Worm (Caenorhabditis elegans) whole organism, L4 larva: ENCODE data around the gene cisd-3.1.

Experiments
- F10B5.3 ChIP-seq: sonication (generic microtip); optimal IDR thresholded peaks from 2 replicates; lab custom pipeline; 2016; ENCODE audit warnings: mild to moderate bottlenecking, missing genetic modification characterization, missing compliant biosample characterization
- T20F7.1 ChIP-seq: fragments of 200-800 bp; sonication (Bioruptor generic); optimal IDR thresholded peaks from 2 replicates; lab custom pipeline; 2018; ENCODE audit warnings: mild to moderate bottlenecking, missing genetic modification characterization, missing compliant biosample characterization
- Y48G9A.11 ChIP-seq: fragments of 200-800 bp; sonication (Bioruptor generic); IDR thresholded peaks from 2 replicates; pipeline ENCODE4 v1.3.6; 2022; ENCODE audit warnings: missing genetic modification reagents, missing genetic modification characterization, missing compliant biosample characterization
- aha-1 ChIP-seq: fragments of 150-350 bp; peaks from one replicate; lab custom pipeline; 2014; ENCODE audit warnings: missing biosample characterization, missing genetic modification characterization
- ama-1 ChIP-seq: fragments of 150-350 bp; optimal IDR thresholded peaks from 2 replicates; lab custom pipeline; 2014; ENCODE audit warnings: inconsistent platforms, mixed read lengths
- ceh-28 ChIP-seq: fragments of 150-350 bp; optimal IDR thresholded peaks from 2 replicates; lab custom pipeline; 2014; ENCODE audit warnings: missing biosample characterization, missing genetic modification reagents, missing genetic modification characterization
- ceh-44 ChIP-seq: fragments of 200-800 bp; sonication (Bioruptor generic); IDR thresholded peaks from 2 replicates; pipeline ENCODE4 v1.3.6; 2022; ENCODE audit warnings: missing genetic modification reagents, missing genetic modification characterization, missing compliant biosample characterization
- ceh-82 ChIP-seq: sonication (generic microtip); optimal IDR thresholded peaks from 2 replicates; lab custom pipeline; 2017; ENCODE audit warnings: missing biosample characterization, missing genetic modification characterization
- daf-16 ChIP-seq, 3 experiments: sonication (generic microtip); optimal IDR thresholded peaks; 2 replicates each; lab custom pipeline; 2016 to 2017; ENCODE audit warnings: missing genetic modification characterization in 3 of 3, missing genetic modification reagents in 3 of 3, mild to moderate bottlenecking in 2 of 3, missing compliant biosample characterization in 2 of 3, missing biosample characterization in 1 of 3, moderate library complexity in 1 of 3
- dve-1 ChIP-seq: sonication (generic microtip); optimal IDR thresholded peaks from 2 replicates; lab custom pipeline; 2017; ENCODE audit warnings: antibody characterized with exemption, mild to moderate bottlenecking, missing genetic modification characterization, missing compliant biosample characterization; ENCODE audit not compliant: insufficient read depth
- hif-1 ChIP-seq, 2 experiments: sonication (generic microtip); optimal IDR thresholded peaks; 2 replicates each; lab custom pipeline; 2016 to 2017; ENCODE audit warnings: missing compliant biosample characterization in 2 of 2, missing genetic modification characterization in 2 of 2, missing genetic modification reagents in 2 of 2, missing genotype in 2 of 2, mild to moderate bottlenecking in 1 of 2
- hlh-30 ChIP-seq: sonication (generic microtip); optimal IDR thresholded peaks from 2 replicates; lab custom pipeline; 2017; ENCODE audit warnings: antibody characterized with exemption, mild to moderate bottlenecking, missing genetic modification characterization, missing compliant biosample characterization; ENCODE audit not compliant: insufficient read depth
- hmg-1.1 ChIP-seq: fragments of 200-800 bp; sonication (Bioruptor generic); IDR thresholded peaks from 2 replicates; pipeline ENCODE4 v1.3.6; 2022; ENCODE audit warnings: missing genetic modification reagents, missing genetic modification characterization, missing compliant biosample characterization
- lin-1 ChIP-seq: fragments of 200-800 bp; sonication (Bioruptor generic); IDR thresholded peaks from 2 replicates; pipeline ENCODE4 v1.3.6; 2022; ENCODE audit warnings: missing genetic modification reagents, missing genetic modification characterization, missing compliant biosample characterization
- lin-29 ChIP-seq: fragments of 200-800 bp; sonication (Bioruptor generic); IDR thresholded peaks from 2 replicates; pipeline ENCODE4 v1.3.6; 2022; ENCODE audit warnings: missing genetic modification reagents, missing genetic modification characterization, missing compliant biosample characterization
- lsy-2 ChIP-seq, 2 experiments: fragments of 150-350 bp in 1 of 2; sonication (generic microtip) in 1 of 2; optimal IDR thresholded peaks; 2 replicates each; lab custom pipeline; 2014 to 2017; ENCODE audit warnings: missing biosample characterization in 2 of 2, missing genetic modification characterization in 2 of 2
- madf-5 ChIP-seq, 2 experiments: fragments of 200-800 bp; sonication (Bioruptor generic); IDR thresholded peaks; 2 replicates each; pipeline ENCODE4 v1.3.6; 2022; ENCODE audit warnings: missing compliant biosample characterization in 2 of 2, missing genetic modification characterization in 2 of 2
- madf-9 ChIP-seq: fragments of 200-800 bp; sonication (Bioruptor generic); conservative IDR thresholded peaks from 2 replicates; pipeline ENCODE4 v1.3.6; 2022; ENCODE audit warnings: missing genetic modification reagents, missing genetic modification characterization, missing compliant biosample characterization
- mdl-1 ChIP-seq, 2 experiments: fragments of 150-350 bp in 1 of 2; sonication (generic microtip) in 1 of 2; optimal IDR thresholded peaks; 2 replicates each; lab custom pipeline; 2014 to 2017; ENCODE audit warnings: missing biosample characterization in 2 of 2, missing genetic modification characterization in 2 of 2
- mdt-29 ChIP-seq: fragments of 200-800 bp; sonication (Bioruptor generic); IDR thresholded peaks from 2 replicates; pipeline ENCODE4 v1.3.6; 2022; ENCODE audit warnings: missing genetic modification reagents, missing genetic modification characterization, missing compliant biosample characterization
- mep-1 ChIP-seq: fragments of 150-350 bp; sonication (generic microtip); optimal IDR thresholded peaks from 3 replicates; lab custom pipeline; 2014; ENCODE audit warnings: missing biosample characterization, missing genetic modification characterization
- mes-2 ChIP-seq: sonication (generic microtip); optimal IDR thresholded peaks from 2 replicates; lab custom pipeline; 2016; ENCODE audit warnings: missing genotype, mild to moderate bottlenecking, missing genetic modification characterization, missing compliant biosample characterization; ENCODE audit not compliant: poor library complexity, severe bottlenecking
- mxl-2 ChIP-seq: fragments of 200-800 bp; sonication (Bioruptor generic); conservative IDR thresholded peaks from 2 replicates; pipeline ENCODE4 v1.3.6; 2022; ENCODE audit warnings: missing genetic modification reagents, missing genetic modification characterization, missing compliant biosample characterization
- mxl-3 ChIP-seq: fragments of 200-800 bp; sonication (Bioruptor generic); optimal IDR thresholded peaks from 2 replicates; lab custom pipeline; 2018; ENCODE audit warnings: mild to moderate bottlenecking, missing genetic modification characterization, missing compliant biosample characterization
- nhr-10 ChIP-seq: fragments of 150-350 bp; optimal IDR thresholded peaks from 2 replicates; lab custom pipeline; 2014; ENCODE audit warnings: missing biosample characterization, missing genetic modification characterization
- nhr-102 ChIP-seq: sonication (generic microtip); optimal IDR thresholded peaks from 2 replicates; lab custom pipeline; 2016; ENCODE audit warnings: mild to moderate bottlenecking, missing genetic modification characterization, moderate library complexity, missing compliant biosample characterization
- nhr-11 ChIP-seq: fragments of 150-350 bp; optimal IDR thresholded peaks from 2 replicates; lab custom pipeline; 2014; ENCODE audit warnings: missing biosample characterization, missing genetic modification characterization
- nhr-111 ChIP-seq: fragments of 200-800 bp; sonication (Bioruptor generic); optimal IDR thresholded peaks from 2 replicates; lab custom pipeline; 2018; ENCODE audit warnings: mild to moderate bottlenecking, missing genetic modification characterization, missing compliant biosample characterization
- nhr-28 ChIP-seq: fragments of 150-350 bp; optimal IDR thresholded peaks from 2 replicates; lab custom pipeline; 2014; ENCODE audit warnings: missing biosample characterization, missing genetic modification characterization
- nhr-41 ChIP-seq: fragments of 200-800 bp; sonication (Bioruptor generic); IDR thresholded peaks from 2 replicates; pipeline ENCODE4 v1.3.6; 2022; ENCODE audit warnings: missing genetic modification reagents, missing genetic modification characterization, missing compliant biosample characterization
- nhr-76 ChIP-seq: fragments of 150-350 bp; optimal IDR thresholded peaks from 2 replicates; lab custom pipeline; 2014; ENCODE audit warnings: missing biosample characterization, missing genetic modification characterization
- pha-4 ChIP-seq, 2 experiments: fragments of 150-350 bp in 1 of 2; fragments of 200-800 bp in 1 of 2; sonication (Bioruptor generic) in 1 of 2; IDR thresholded peaks in 1 of 2; optimal IDR thresholded peaks in 1 of 2; 2 replicates each; pipeline versions ENCODE4 v1.3.6 to Lab custom; 2014 to 2022; ENCODE audit warnings: missing genetic modification characterization in 2 of 2, missing genetic modification reagents in 2 of 2, missing biosample characterization in 1 of 2, missing compliant biosample characterization in 1 of 2
- php-3 ChIP-seq: fragments of 200-800 bp; sonication (Bioruptor generic); IDR thresholded peaks from 2 replicates; pipeline ENCODE4 v1.3.6; 2022; ENCODE audit warnings: missing genetic modification reagents, missing genetic modification characterization, missing compliant biosample characterization
- pqm-1 ChIP-seq: sonication (generic microtip); optimal IDR thresholded peaks from 2 replicates; lab custom pipeline; 2017; ENCODE audit warnings: missing biosample characterization, missing genetic modification characterization
- saeg-2 ChIP-seq: fragments of 200-800 bp; sonication (Bioruptor generic); IDR thresholded peaks from 2 replicates; pipeline ENCODE4 v1.3.6; 2022; ENCODE audit warnings: missing genetic modification reagents, missing genetic modification characterization, missing compliant biosample characterization
- sdz-12 ChIP-seq: fragments of 200-800 bp; sonication (Bioruptor generic); optimal IDR thresholded peaks from 2 replicates; lab custom pipeline; 2018; ENCODE audit warnings: mild to moderate bottlenecking, missing genetic modification characterization, missing compliant biosample characterization
- snpc-1.2 ChIP-seq: fragments of 200-800 bp; sonication (Bioruptor generic); IDR thresholded peaks from 2 replicates; pipeline ENCODE4 v1.3.6; 2022; ENCODE audit warnings: missing genetic modification reagents, missing genetic modification characterization, missing compliant biosample characterization
- unc-62 ChIP-seq, 3 experiments: fragments of 150-350 bp in 1 of 3; sonication (generic microtip); optimal IDR thresholded peaks in 2 of 3; peaks in 1 of 3; 1 replicate in 1 of 3; 2 replicates in 2 of 3; lab custom pipeline; 2014 to 2017; ENCODE audit warnings: missing biosample characterization in 3 of 3, missing genetic modification characterization in 3 of 3, missing genetic modification reagents in 3 of 3, missing genotype in 1 of 3
- zip-11 ChIP-seq: fragments of 200-800 bp; sonication (Bioruptor generic); IDR thresholded peaks from 2 replicates; pipeline ENCODE4 v1.3.6; 2022; ENCODE audit warnings: missing genetic modification characterization, missing compliant biosample characterization
- ztf-7 ChIP-seq: fragments of 150-350 bp; optimal IDR thresholded peaks from 2 replicates; lab custom pipeline; 2014; ENCODE audit warnings: missing biosample characterization, missing genetic modification characterization

The cisd-3.1 gene

DNA sequence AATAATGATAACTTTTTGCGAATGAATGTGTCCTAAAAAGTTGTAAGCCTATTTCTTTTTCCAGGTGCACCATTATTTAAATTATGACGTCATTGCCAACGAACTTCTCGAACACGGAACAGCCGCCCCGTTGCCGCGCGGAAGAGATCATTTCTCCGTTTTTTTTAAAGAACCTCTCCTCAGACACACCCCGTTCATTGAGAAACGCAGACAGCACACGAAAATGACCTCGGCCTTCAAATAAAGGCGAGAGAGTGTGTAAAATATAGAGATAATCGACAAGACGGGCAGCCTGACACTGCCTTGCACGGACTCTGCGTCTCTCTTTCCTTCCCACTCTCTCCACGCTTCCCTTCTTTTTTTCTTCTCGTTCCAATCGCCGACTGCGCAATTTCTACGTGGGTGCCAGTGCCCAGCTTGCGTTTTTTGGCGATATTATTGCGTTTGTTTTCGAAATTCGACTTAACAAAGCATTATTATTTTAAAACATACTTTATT is 17.8 kb downstream of the cisd-3.1 start (continued):
- TF ChIP-seq snpc-1.2 (GFP tag; lab: Robert Waterston, UW) (no peak), lsy-2 (tag; optimal IDR thresholded peaks at IDR 0.05; lab: Kevin White, UChicago) (peak; percentile 74 to 79), zip-11 (GFP tag; lab: Robert Waterston, UW) (no peak), ztf-7 (no peak), lin-29 (0 out of 2 replicates have a peak, but pooled peaks have one; percentile 44), nhr-102 (peak; percentile 45), hlh-30 (tag; lab: Kevin White, UChicago) (peak; percentile 84), ceh-44 (GFP tag; lab: Robert Waterston, UW) (no peak), nhr-11 (tag; lab: Kevin White, UChicago) (peak; percentile 34), daf-16 (GFP tag; optimal IDR thresholded peaks at IDR 0.05; lab: Kevin White, UChicago) (peak in 1 of 2 experiments; percentile 63), daf-16 (tag; optimal IDR thresholded peaks at IDR 0.05; lab: Kevin White, UChicago) (peak; percentile 53), madf-9 (GFP tag; lab: Robert Waterston, UW) (peak; percentile 91), F10B5.3 (tag; lab: Kevin White, UChicago) (peak; percentile 62), Y48G9A.11 (no peak), mes-2 (tag; lab: Kevin White, UChicago) (peak; percentile 66), nhr-76 (tag; lab: Kevin White, UChicago) (no peak), saeg-2 (no peak; the same call in 1 of the 2 replicates), mxl-3 (GFP tag; lab: Kevin White, UChicago) (peak; percentile 90), mep-1 (tag; lab: Kevin White, UChicago) (peak; percentile 73), ama-1 (peak; percentile 53), unc-62 (GFP tag; optimal IDR thresholded peaks at IDR 0.05 in 1 of 2; lab: Kevin White, UChicago) (peak in 1 of 2 experiments; percentile 86), unc-62 (tag; optimal IDR thresholded peaks at IDR 0.05; lab: Kevin White, UChicago) (no peak), hif-1 (tag; optimal IDR thresholded peaks at IDR 0.05; lab: Kevin White, UChicago) (peak in 1 of 2 experiments; percentile 59), nhr-41 (peak; percentile 77; the same call in 1 of the 2 replicates), pha-4 (GFP tag; IDR thresholded peaks at IDR 0.05; lab: Robert Waterston, UW) (peak; percentile 72), pha-4 (tag; optimal IDR thresholded peaks at IDR 0.05; lab: Kevin White, UChicago) (peak; percentile 83), php-3 (GFP tag; lab: Robert Waterston, UW) (0 out of 2 replicates have a peak, but pooled peaks have one; percentile 39), ceh-28 (no peak), sdz-12 (GFP tag; lab: Kevin White, UChicago) (no peak), nhr-111 (GFP tag; lab: Kevin White, UChicago) (no peak)

DNA sequence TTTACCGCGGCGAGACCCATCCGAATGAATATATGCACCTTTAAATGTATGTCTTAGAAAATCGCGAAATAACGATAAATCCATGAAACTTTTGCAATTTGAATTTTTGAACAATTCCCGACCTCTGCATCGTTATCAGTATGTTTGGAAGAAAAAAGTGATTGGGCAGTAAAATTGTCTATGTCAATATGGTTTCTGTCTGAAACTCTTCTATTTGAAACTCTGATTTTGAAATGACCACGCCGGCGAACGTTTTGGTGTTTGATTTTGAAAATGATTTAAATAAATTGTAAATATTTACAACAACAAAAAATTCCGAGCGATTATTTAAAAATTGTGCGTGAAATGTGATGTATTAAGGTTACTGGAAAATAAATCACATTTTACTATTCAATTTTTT is 18.6 kb downstream of the cisd-3.1 start:
- 0 out of 2 replicates have a peak, but pooled peaks have one; percentile 21 for TF ChIP-seq php-3 (GFP tag; lab: Robert Waterston, UW)
- no peak for TF ChIP-seq mes-2 (tag; lab: Kevin White, UChicago)
- no peak for TF ChIP-seq pha-4 (GFP tag; IDR thresholded peaks at IDR 0.05; lab: Robert Waterston, UW)
- TF ChIP-seq pha-4 (tag; optimal IDR thresholded peaks at IDR 0.05; lab: Kevin White, UChicago) = no peak
- TF ChIP-seq nhr-28 (tag; lab: Kevin White, UChicago) = peak; percentile 14
- TF ChIP-seq pqm-1 (tag; lab: Kevin White, UChicago) = peak; percentile 61
- no peak for TF ChIP-seq T20F7.1
- TF ChIP-seq daf-16 (GFP tag; optimal IDR thresholded peaks at IDR 0.05; lab: Kevin White, UChicago) = no peak
- TF ChIP-seq daf-16 (tag; optimal IDR thresholded peaks at IDR 0.05; lab: Kevin White, UChicago) = peak; percentile 80
- peak; percentile 51 for TF ChIP-seq dve-1 (tag; lab: Kevin White, UChicago)
- TF ChIP-seq, all 104 proteins: peak for 5

- TF ChIP-seq madf-5 (GFP tag; IDR thresholded peaks at IDR 0.05; lab: Robert Waterston, UW) (0 out of 4 replicates have a peak, but pooled peaks of 1 of the 2 experiments have one; percentile 29), hif-1 (tag; optimal IDR thresholded peaks at IDR 0.05; lab: Kevin White, UChicago) (peak in 1 of 2 experiments; percentile 14), saeg-2 (no peak), mxl-3 (GFP tag; lab: Kevin White, UChicago) (peak; percentile 68), mes-2 (tag; lab: Kevin White, UChicago) (peak; percentile 48), dve-1 (tag; lab: Kevin White, UChicago) (peak; percentile 54), mxl-2 (GFP tag; lab: Robert Waterston, UW) (0 out of 2 replicates have a peak, but pooled peaks have one; percentile 35), aha-1 (tag; lab: Kevin White, UChicago) (peak; percentile 19), mdl-1 (tag; optimal IDR thresholded peaks at IDR 0.05; lab: Kevin White, UChicago) (peak in 1 of 2 experiments; percentile 35), lin-1 (GFP tag; lab: Robert Waterston, UW) (0 out of 2 replicates have a peak, but pooled peaks have one; percentile 10), mdt-29 (no peak), nhr-28 (tag; lab: Kevin White, UChicago) (peak; percentile 60), Y48G9A.11 (no peak), ceh-82 (tag; lab: Kevin White, UChicago) (no peak), nhr-11 (tag; lab: Kevin White, UChicago) (peak; percentile 15), ztf-7 (no peak), hmg-1.1 (peak; percentile 81), nhr-10 (tag; lab: Kevin White, UChicago) (no peak)
These were observed 19.5 kb downstream of the cisd-3.1 start, which contains the start of gene pan-1 for ce11 chrIII:4562070-4562788. Gene pan-1, plus strand, starts transcription at chrIII:4562738.
